Fruit fly (Drosophila melanogaster) whole organism, embryonic: ENCODE data around the gene Tcs6.

Experiments
- Abd-B ChIP-seq: fragments of 200-800 bp; sonication (Bioruptor generic); optimal IDR thresholded peaks from 2 replicates; lab custom pipeline; 2018; ENCODE audit warnings: missing biosample characterization, mild to moderate bottlenecking, missing genetic modification characterization, moderate library complexity
- Asciz ChIP-seq: fragments of 200-800 bp; sonication (Bioruptor generic); optimal IDR thresholded peaks from 2 replicates; lab custom pipeline; 2017; ENCODE audit warnings: missing biosample characterization, mild to moderate bottlenecking, missing genetic modification characterization, missing genetic modification reagents
- CG10431 ChIP-seq: fragments of 200-800 bp; sonication (Bioruptor generic); optimal IDR thresholded peaks from 3 replicates; lab custom pipeline; 2018; ENCODE audit warnings: missing biosample characterization, mild to moderate bottlenecking, missing genetic modification characterization
- CG11398 ChIP-seq: fragments of 200-800 bp; sonication (Bioruptor generic); optimal IDR thresholded peaks from 2 replicates; lab custom pipeline; 2016; ENCODE audit warnings: missing biosample characterization, missing genetic modification characterization
- CG11504 ChIP-seq: fragments of 200-800 bp; sonication (Bioruptor generic); optimal IDR thresholded peaks from 3 replicates; lab custom pipeline; 2019; ENCODE audit warnings: missing biosample characterization, mild to moderate bottlenecking, missing genetic modification characterization, moderate library complexity
- CG12155 ChIP-seq: fragments of 200-800 bp; sonication (Bioruptor generic); optimal IDR thresholded peaks from 3 replicates; lab custom pipeline; 2016; ENCODE audit warnings: missing biosample characterization, missing genetic modification characterization
- CG1233 ChIP-seq: fragments of 200-800 bp; sonication (Bioruptor generic); optimal IDR thresholded peaks from 4 replicates; lab custom pipeline; 2018; ENCODE audit warnings: missing biosample characterization, mild to moderate bottlenecking, missing genetic modification characterization
- CG13123 ChIP-seq: fragments of 200-800 bp; sonication (Bioruptor generic); optimal IDR thresholded peaks from 2 replicates; lab custom pipeline; 2016; ENCODE audit warnings: missing biosample characterization, missing genetic modification characterization
- CG13424 ChIP-seq: fragments of 200-800 bp; sonication (Bioruptor generic); optimal IDR thresholded peaks from 2 replicates; lab custom pipeline; 2019; ENCODE audit warnings: missing biosample characterization, mild to moderate bottlenecking, missing genetic modification characterization, moderate library complexity
- CG13624 ChIP-seq: fragments of 200-800 bp; sonication (Bioruptor generic); optimal IDR thresholded peaks from 2 replicates; lab custom pipeline; 2016; ENCODE audit warnings: missing biosample characterization, missing genetic modification characterization
- CG13775 ChIP-seq: fragments of 200-800 bp; sonication (Bioruptor generic); optimal IDR thresholded peaks from 3 replicates; lab custom pipeline; 2017; ENCODE audit warnings: missing biosample characterization, mild to moderate bottlenecking, missing genetic modification characterization
- CG15269 ChIP-seq: fragments of 200-800 bp; sonication (Bioruptor generic); optimal IDR thresholded peaks from 2 replicates; lab custom pipeline; 2018; ENCODE audit warnings: missing biosample characterization, mild to moderate bottlenecking, missing genetic modification characterization, moderate library complexity
- CG17361 ChIP-seq: fragments of 200-800 bp; sonication (Bioruptor generic); IDR thresholded peaks from 3 replicates; pipeline ENCODE4 v1.3.6; 2022; ENCODE audit warnings: missing biosample characterization, missing genetic modification characterization
- CG17612 ChIP-seq: fragments of 200-800 bp; sonication (Bioruptor generic); IDR thresholded peaks from 2 replicates; pipeline ENCODE4 v1.3.6; 2022; ENCODE audit warnings: missing biosample characterization, missing genetic modification characterization
- CG1832 ChIP-seq: fragments of 200-800 bp; sonication (Bioruptor generic); optimal IDR thresholded peaks from 2 replicates; lab custom pipeline; 2017; ENCODE audit warnings: missing biosample characterization, mild to moderate bottlenecking, missing genetic modification characterization, inconsistent platforms
- CG2120 ChIP-seq: fragments of 200-800 bp; sonication (Bioruptor generic); optimal IDR thresholded peaks from 3 replicates; lab custom pipeline; 2016; ENCODE audit warnings: missing biosample characterization, missing genetic modification characterization
- CG31441 ChIP-seq: fragments of 200-800 bp; sonication (Bioruptor generic); IDR thresholded peaks from 2 replicates; pipeline ENCODE4 v1.3.6; 2022; ENCODE audit warnings: missing biosample characterization, missing genetic modification characterization
- CG5953 ChIP-seq: fragments of 200-800 bp; sonication (Bioruptor generic); IDR thresholded peaks from 2 replicates; pipeline ENCODE4 v1.3.6; 2022; ENCODE audit warnings: missing biosample characterization, missing genetic modification characterization
- CG6854 ChIP-seq: fragments of 200-800 bp; sonication (Bioruptor generic); optimal IDR thresholded peaks from 3 replicates; lab custom pipeline; 2017; ENCODE audit warnings: missing biosample characterization, mild to moderate bottlenecking, missing genetic modification characterization
- CG7928 ChIP-seq: fragments of 200-800 bp; sonication (Bioruptor generic); optimal IDR thresholded peaks from 2 replicates; lab custom pipeline; 2017; ENCODE audit warnings: missing biosample characterization, mild to moderate bottlenecking, missing genetic modification characterization
- CG9932 ChIP-seq: fragments of 200-800 bp; sonication (Bioruptor generic); IDR thresholded peaks from 2 replicates; pipeline ENCODE4 v1.3.6; 2022; ENCODE audit warnings: missing biosample characterization, missing genetic modification characterization
- Dek ChIP-seq: fragments of 200-800 bp; sonication (Bioruptor generic); optimal IDR thresholded peaks from 3 replicates; lab custom pipeline; 2019; ENCODE audit warnings: missing biosample characterization, mild to moderate bottlenecking, missing genetic modification characterization, moderate library complexity
- HLH3B ChIP-seq: fragments of 200-800 bp; sonication (Bioruptor generic); IDR thresholded peaks from 2 replicates; pipeline ENCODE4 v1.3.6; 2022; ENCODE audit warnings: missing biosample characterization, missing genetic modification characterization
- HLH54F ChIP-seq: fragments of 200-800 bp; sonication (Bioruptor generic); optimal IDR thresholded peaks from 3 replicates; lab custom pipeline; 2016; ENCODE audit warnings: missing biosample characterization, missing genetic modification characterization
- HmgZ ChIP-seq: fragments of 200-800 bp; sonication (Bioruptor generic); optimal IDR thresholded peaks from 2 replicates; lab custom pipeline; 2018; ENCODE audit warnings: missing biosample characterization, mild to moderate bottlenecking, missing genetic modification characterization
- Hr39 ChIP-seq: fragments of >200 bp; optimal IDR thresholded peaks from 2 replicates; lab custom pipeline; 2017
- Myb ChIP-seq: fragments of 200-800 bp; sonication (Bioruptor generic); optimal IDR thresholded peaks from 2 replicates; lab custom pipeline; 2016; ENCODE audit warnings: missing biosample characterization, missing genetic modification characterization
- NK7.1 ChIP-seq: fragments of 200-800 bp; sonication (Bioruptor generic); optimal IDR thresholded peaks from 3 replicates; lab custom pipeline; 2016; ENCODE audit warnings: missing biosample characterization, missing genetic modification characterization
- Spps ChIP-seq: fragments of 200-800 bp; sonication (Bioruptor generic); optimal IDR thresholded peaks from 2 replicates; lab custom pipeline; 2018; ENCODE audit warnings: missing biosample characterization, mild to moderate bottlenecking, missing genetic modification characterization
- TFAM ChIP-seq: fragments of 200-800 bp; sonication (Bioruptor generic); optimal IDR thresholded peaks from 2 replicates; lab custom pipeline; 2017; ENCODE audit warnings: missing biosample characterization, missing genetic modification characterization, inconsistent platforms
- az2 ChIP-seq: fragments of 200-800 bp; sonication (Bioruptor generic); optimal IDR thresholded peaks from 3 replicates; lab custom pipeline; 2016; ENCODE audit warnings: missing biosample characterization, missing genetic modification characterization
- chif ChIP-seq, 2 experiments: fragments of 200-800 bp; sonication (Bioruptor generic); optimal IDR thresholded peaks; 3 replicates each; lab custom pipeline; 2016; ENCODE audit warnings: missing biosample characterization in 2 of 2, missing genetic modification characterization in 2 of 2
- chm ChIP-seq: fragments of 200-800 bp; sonication (Bioruptor generic); IDR thresholded peaks from 2 replicates; pipeline ENCODE4 v1.3.6; 2022; ENCODE audit warnings: missing biosample characterization, missing genetic modification characterization
- ci ChIP-seq: fragments of 200-800 bp; sonication (Bioruptor generic); IDR thresholded peaks from 3 replicates; pipeline ENCODE4 v1.3.6; 2022; ENCODE audit warnings: missing biosample characterization, missing genetic modification characterization
- croc ChIP-seq: fragments of 200-800 bp; sonication (Bioruptor generic); conservative IDR thresholded peaks from 3 replicates; pipeline ENCODE4 v1.3.6; 2022; ENCODE audit warnings: missing biosample characterization, missing genetic modification characterization
- crp ChIP-seq, 2 experiments: fragments of 200-800 bp; sonication (Bioruptor generic); optimal IDR thresholded peaks; 2 replicates in 1 of 2; 3 replicates in 1 of 2; lab custom pipeline; 2017; ENCODE audit warnings: missing biosample characterization in 2 of 2, missing genetic modification characterization in 2 of 2, mild to moderate bottlenecking in 1 of 2, moderate library complexity in 1 of 2
- emc ChIP-seq: fragments of 200-800 bp; sonication (Bioruptor generic); optimal IDR thresholded peaks from 2 replicates; lab custom pipeline; 2016; ENCODE audit warnings: missing biosample characterization, missing genetic modification characterization
- fd64A ChIP-seq: fragments of 200-800 bp; sonication (Bioruptor generic); optimal IDR thresholded peaks from 3 replicates; lab custom pipeline; 2018; ENCODE audit warnings: missing biosample characterization, mild to moderate bottlenecking, missing genetic modification characterization
- gcm2 ChIP-seq: fragments of 200-800 bp; sonication (Bioruptor generic); optimal IDR thresholded peaks from 2 replicates; lab custom pipeline; 2016; ENCODE audit warnings: missing biosample characterization, missing genetic modification characterization
- nom ChIP-seq: fragments of 200-800 bp; sonication (Bioruptor generic); optimal IDR thresholded peaks from 2 replicates; lab custom pipeline; 2017; ENCODE audit warnings: missing biosample characterization, missing genetic modification characterization, mild to moderate bottlenecking, moderate library complexity, missing genetic modification reagents
- odd ChIP-seq: fragments of 200-800 bp; sonication (Bioruptor generic); optimal IDR thresholded peaks from 2 replicates; lab custom pipeline; 2017; ENCODE audit warnings: missing biosample characterization, mild to moderate bottlenecking, missing genetic modification characterization
- pb ChIP-seq: fragments of 200-800 bp; sonication (Bioruptor generic); optimal IDR thresholded peaks from 3 replicates; lab custom pipeline; 2016; ENCODE audit warnings: missing biosample characterization, missing genetic modification characterization
- row ChIP-seq: fragments of 200-800 bp; sonication (Bioruptor generic); IDR thresholded peaks from 3 replicates; pipeline ENCODE4 v1.3.6; 2022; ENCODE audit warnings: missing biosample characterization, missing genetic modification characterization
- run ChIP-seq: fragments of 200-800 bp; sonication (Bioruptor generic); optimal IDR thresholded peaks from 3 replicates; lab custom pipeline; 2018; ENCODE audit warnings: missing biosample characterization, mild to moderate bottlenecking, missing genetic modification characterization
- sisA ChIP-seq: fragments of 200-800 bp; sonication (Bioruptor generic); IDR thresholded peaks from 2 replicates; pipeline ENCODE4 v1.3.6; 2022; ENCODE audit warnings: missing biosample characterization, missing genetic modification characterization
- slp2 ChIP-seq: fragments of 200-800 bp; sonication (Bioruptor generic); optimal IDR thresholded peaks from 2 replicates; lab custom pipeline; 2016; ENCODE audit warnings: missing biosample characterization, missing genetic modification characterization
- so ChIP-seq: fragments of 200-800 bp; sonication (Bioruptor generic); IDR thresholded peaks from 3 replicates; pipeline ENCODE4 v1.3.6; 2022; ENCODE audit warnings: missing biosample characterization, missing genetic modification characterization
- sug ChIP-seq: fragments of 200-800 bp; optimal IDR thresholded peaks from 2 replicates; lab custom pipeline; 2019; ENCODE audit warnings: missing biosample characterization, mild to moderate bottlenecking, missing genetic modification characterization, moderate library complexity
- tna ChIP-seq: fragments of 200-800 bp; sonication (Bioruptor generic); IDR thresholded peaks from 2 replicates; pipeline ENCODE4 v1.3.6; 2022; ENCODE audit warnings: missing biosample characterization, missing genetic modification characterization; ENCODE audit not compliant: partially characterized antibody
- unc-4 ChIP-seq: fragments of 200-800 bp; sonication (Bioruptor generic); IDR thresholded peaks from 2 replicates; pipeline ENCODE4 v1.3.6; 2022; ENCODE audit warnings: missing biosample characterization, missing genetic modification characterization; ENCODE audit not compliant: partially characterized antibody

The Tcs6 gene

dm6 chr3R:26104302-26105140, 46.5 kb upstream of the Tcs6 start (continued):
- TF ChIP-seq slp2 (GFP tag; lab: Kevin White, UChicago) (no peak), HLH54F (GFP tag; lab: Kevin White, UChicago) (no peak), Spps (tag; lab: Kevin White, UChicago) (no peak), emc (GFP tag; lab: Kevin White, UChicago) (no peak), CG11398 (GFP tag; lab: Kevin White, UChicago) (no peak), CG31441 (no peak), fd64A (GFP tag; lab: Kevin White, UChicago) (no peak), CG13123 (GFP tag; lab: Kevin White, UChicago) (no peak), run (no peak), Abd-B (GFP tag; lab: Kevin White, UChicago) (no peak), CG12155 (peak; percentile 28), ci (GFP tag; lab: Robert Waterston, UW) (no peak), pb (no peak), gcm2 (GFP tag; lab: Kevin White, UChicago) (no peak), CG1233 (peak; percentile 28), CG10431 (no peak), odd (GFP tag; lab: Kevin White, UChicago) (no peak), Dek (tag; lab: Kevin White, UChicago) (peak; percentile 56), chif (GFP tag; optimal IDR thresholded peaks at IDR 0.05; lab: Kevin White, UChicago) (no peak), Hr39 (lab: Kevin White, UChicago) (no peak), CG6854 (GFP tag; lab: Kevin White, UChicago) (no peak), chm (GFP tag; lab: Robert Waterston, UW) (no peak), NK7.1 (GFP tag; lab: Kevin White, UChicago) (no peak), croc (no peak), CG13424 (no peak), so (no peak), row (peak; percentile 42; the same call in 2 of the 3 replicates), CG7928 (GFP tag; lab: Kevin White, UChicago) (peak; percentile 27), TFAM (GFP tag; lab: Kevin White, UChicago) (no peak), tna (GFP tag; lab: Robert Waterston, UW) (no peak), CG17612 (no peak), CG17361 (no peak), CG1832 (GFP tag; lab: Kevin White, UChicago) (no peak), CG2120 (GFP tag; lab: Kevin White, UChicago) (peak; percentile 79), CG11504 (peak; percentile 32), CG13775 (GFP tag; lab: Kevin White, UChicago) (peak; percentile 5), CG9932 (GFP tag; lab: Robert Waterston, UW) (peak; percentile 43; the same call in 1 of the 2 replicates), HLH3B (GFP tag; lab: Robert Waterston, UW) (no peak), HmgZ (no peak), nom (no peak), crp (GFP tag; optimal IDR thresholded peaks at IDR 0.05; lab: Kevin White, UChicago) (no peak), CG13624 (GFP tag; lab: Kevin White, UChicago) (no peak), Asciz (GFP tag; lab: Kevin White, UChicago) (no peak), CG15269 (tag; lab: Kevin White, UChicago) (peak; percentile 42), unc-4 (GFP tag; lab: Robert Waterston, UW) (no peak), sug (no peak), sisA (GFP tag; lab: Robert Waterston, UW) (no peak), az2 (GFP tag; lab: Kevin White, UChicago) (no peak), Myb (no peak), CG5953 (GFP tag; lab: Robert Waterston, UW) (no peak)
